Worm (Caenorhabditis elegans) whole organism, midembryonic: ENCODE data around the gene str-261.

ENCODE experiments used
- T22C8.4 ChIP-seq: fragments of 200-800 bp; sonication (Bioruptor generic); IDR thresholded peaks from 2 replicates; pipeline ENCODE4 v1.3.6; 2022; ENCODE audit warnings: missing genetic modification characterization, missing compliant biosample characterization
- cog-1 ChIP-seq: sonication (generic microtip); optimal IDR thresholded peaks from 2 replicates; lab custom pipeline; 2016; ENCODE audit warnings: missing genetic modification characterization, missing compliant biosample characterization
- flt-1 ChIP-seq: fragments of 200-800 bp; sonication (Bioruptor generic); IDR thresholded peaks from 2 replicates; pipeline ENCODE4 v1.3.6; 2022; ENCODE audit warnings: missing genetic modification characterization, missing compliant biosample characterization
- klf-2 ChIP-seq: fragments of 200-800 bp; sonication (Bioruptor generic); conservative IDR thresholded peaks from 2 replicates; pipeline ENCODE4 v1.3.6; 2022; ENCODE audit warnings: missing genetic modification reagents, missing genetic modification characterization, missing compliant biosample characterization
- med-1 ChIP-seq: sonication (generic microtip); optimal IDR thresholded peaks from 2 replicates; lab custom pipeline; 2017; ENCODE audit warnings: missing genetic modification characterization, mild to moderate bottlenecking, missing compliant biosample characterization, antibody characterized with exemption, missing genetic modification reagents; ENCODE audit not compliant: insufficient read depth
- ref-1 ChIP-seq: fragments of 200-800 bp; sonication (Bioruptor generic); conservative IDR thresholded peaks from 2 replicates; pipeline ENCODE4 v1.3.6; 2022; ENCODE audit warnings: missing genetic modification reagents, missing genetic modification characterization, missing compliant biosample characterization
- tab-1 ChIP-seq: fragments of 200-800 bp; sonication (Bioruptor generic); IDR thresholded peaks from 2 replicates; pipeline ENCODE4 v1.3.6; 2022; ENCODE audit warnings: missing genetic modification characterization, missing compliant biosample characterization
- ztf-23 ChIP-seq: fragments of 200-800 bp; sonication (Bioruptor generic); IDR thresholded peaks from 2 replicates; pipeline ENCODE4 v1.3.6; 2022; ENCODE audit warnings: missing genetic modification reagents, missing genetic modification characterization, missing compliant biosample characterization
- ztf-29 ChIP-seq: fragments of 200-800 bp; sonication (Bioruptor generic); IDR thresholded peaks from 2 replicates; pipeline ENCODE4 v1.3.6; 2022; ENCODE audit warnings: missing genetic modification reagents, missing genetic modification characterization, missing compliant biosample characterization

DNA sequence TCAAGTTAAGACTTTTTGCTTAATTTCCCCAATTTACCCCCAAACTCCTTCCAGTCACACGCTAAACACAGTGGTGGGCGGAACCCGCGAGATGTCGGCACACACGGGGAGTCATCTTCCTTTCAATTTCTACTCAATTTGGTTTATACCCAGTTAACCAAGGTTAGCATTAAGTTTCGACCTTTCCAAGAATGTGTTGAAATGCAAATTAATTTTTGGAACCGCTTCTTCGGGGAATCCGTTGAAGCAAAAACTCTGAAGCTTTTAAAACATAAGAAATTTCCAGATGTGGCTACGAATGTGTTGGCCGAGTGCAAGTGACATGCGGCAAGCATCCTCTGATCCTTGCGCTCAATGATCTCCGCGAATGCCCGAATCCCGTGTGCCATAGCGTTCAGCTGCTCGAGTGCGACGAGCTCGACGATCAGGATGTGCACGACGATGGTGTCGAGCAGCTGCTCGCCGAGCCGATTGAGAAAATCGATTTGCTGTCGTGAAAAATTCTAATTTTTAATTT, 16.6 kb downstream of the str-261 start:
- TF ChIP-seq T22C8.4 (GFP tag; lab: Robert Waterston, UW) (no peak), tab-1 (GFP tag; lab: Robert Waterston, UW) (no peak), ref-1 (GFP tag; lab: Robert Waterston, UW) (no peak), flt-1 (GFP tag; lab: Robert Waterston, UW) (no peak), cog-1 (no peak), ztf-29 (GFP tag; lab: Robert Waterston, UW) (no peak), med-1 (GFP tag; lab: Kevin White, UChicago) (no peak), klf-2 (GFP tag; lab: Robert Waterston, UW) (no peak), ztf-23 (GFP tag; lab: Robert Waterston, UW) (no peak)
